Fruit fly (Drosophila melanogaster): ENCODE measurements around the gene CG32579.
A peak's percentile ranks its signal among the peaks of the same experiment; 100 is the strongest.

The CG32579 gene

dm6 chrX:16318858-16319557 lies 4.1 kb upstream of the CG32579 start (continued):
- TF ChIP-seq CG8924 (tag; optimal IDR thresholded peaks at IDR 0.05) (peak; percentile 9), HmgZ (tag; optimal IDR thresholded peaks at IDR 0.05) (peak; percentile 34), Rfx (GFP tag; IDR thresholded peaks at IDR 0.05) (no peak; the same call in 1 of the 2 replicates), CG10959 (GFP tag; IDR thresholded peaks at IDR 0.05) (no peak), CG32772 (GFP tag; IDR thresholded peaks at IDR 0.05) (no peak), Usf (GFP tag; optimal IDR thresholded peaks at IDR 0.05) (no peak), amos (GFP tag; IDR thresholded peaks at IDR 0.05; ENCODE audit: partially characterized antibody) (no peak; the same call in 1 of the 2 replicates), CG9727 (GFP tag; optimal IDR thresholded peaks at IDR 0.05) (no peak), Six4 (GFP tag; optimal IDR thresholded peaks at IDR 0.05) (no peak), CG14667 (GFP tag; IDR thresholded peaks at IDR 0.05) (no peak), CG16815 (GFP tag; optimal IDR thresholded peaks at IDR 0.05) (no peak), Mad (GFP tag; optimal IDR thresholded peaks at IDR 0.05) (no peak), bsh (GFP tag; optimal IDR thresholded peaks at IDR 0.05) (peak in 1 of 2 experiments; percentile 41), aop (GFP tag; IDR thresholded peaks at IDR 0.05) (no peak), scrt (GFP tag; optimal IDR thresholded peaks at IDR 0.05) (no peak), Poxn (GFP tag; IDR thresholded peaks at IDR 0.05) (no peak), CG15269 (tag; optimal IDR thresholded peaks at IDR 0.05) (no peak), CG17568 (GFP tag; optimal IDR thresholded peaks at IDR 0.05) (no peak), CG13287 (GFP tag; IDR thresholded peaks at IDR 0.05; ENCODE audit: partially characterized antibody) (no peak), Ada2b (GFP tag; IDR thresholded peaks at IDR 0.05) (no peak), CG1647 (GFP tag; optimal IDR thresholded peaks at IDR 0.05) (no peak), CG16813 (GFP tag; IDR thresholded peaks at IDR 0.05; ENCODE audit: partially characterized antibody) (no peak), CG3995 (GFP tag; optimal IDR thresholded peaks at IDR 0.05) (no peak), D19B (GFP tag; optimal IDR thresholded peaks at IDR 0.05) (no peak), CG6272 (GFP tag; IDR thresholded peaks at IDR 0.05) (no peak), CG7556 (GFP tag; optimal IDR thresholded peaks at IDR 0.05) (no peak), crol (GFP tag; IDR thresholded peaks at IDR 0.05) (no peak), lbe (GFP tag; optimal IDR thresholded peaks at IDR 0.05) (peak; percentile 28), repo (GFP tag; optimal IDR thresholded peaks at IDR 0.05) (no peak), prd (optimal IDR thresholded peaks at IDR 0.05) (no peak), prd (GFP tag; IDR thresholded peaks at IDR 0.05) (no peak), ac (GFP tag; optimal IDR thresholded peaks at IDR 0.05) (no peak), CG17802 (tag; optimal IDR thresholded peaks at IDR 0.05) (no peak), Doc3 (GFP tag; IDR thresholded peaks at IDR 0.05; ENCODE audit: partially characterized antibody) (no peak), nerfin-1 (tag; optimal IDR thresholded peaks at IDR 0.05) (peak; percentile 99), CG18262 (tag; optimal IDR thresholded peaks at IDR 0.05) (no peak)

dm6 chrX:16319558-16319924 lies 3.5 kb upstream of the CG32579 start:
- no peak for TF ChIP-seq CG18599 (GFP tag; optimal IDR thresholded peaks at IDR 0.05)
- peak; percentile 56 for TF ChIP-seq nerfin-1 (tag; optimal IDR thresholded peaks at IDR 0.05)
- TF ChIP-seq grn (GFP tag; optimal IDR thresholded peaks at IDR 0.05): peak; percentile 64
- TF ChIP-seq insv (GFP tag; optimal IDR thresholded peaks at IDR 0.05): peak in 1 of 2 experiments; percentile 73
- TF ChIP-seq nmo (GFP tag; optimal IDR thresholded peaks at IDR 0.05): peak; percentile 7
- peak; percentile 30 for TF ChIP-seq CG15479 (GFP tag; optimal IDR thresholded peaks at IDR 0.05)
- no peak for TF ChIP-seq CTCF (GFP tag; optimal IDR thresholded peaks at IDR 0.05)
- TF ChIP-seq Elba2 (GFP tag; optimal IDR thresholded peaks at IDR 0.05): peak; percentile 55
